Fruit fly (Drosophila melanogaster): ENCODE measurements around the gene CG10352.

The CG10352 gene

dm6 chrX:11846049-11846718, 30.8 kb downstream of the CG10352 start, which contains the start of gene CG15740 (continued):
- peak; percentile 63 for TF ChIP-seq Sox102F (GFP tag; optimal IDR thresholded peaks at IDR 0.05)
- peak; percentile 42 for TF ChIP-seq CG17359 (tag; optimal IDR thresholded peaks at IDR 0.05)
- peak; percentile 46 for TF ChIP-seq pum (GFP tag; optimal IDR thresholded peaks at IDR 0.05)
- peak; percentile 52 for TF ChIP-seq vvl (GFP tag; IDR thresholded peaks at IDR 0.05)
- peak; percentile 51; the same call in 1 of the 2 replicates for TF ChIP-seq CG32532 (GFP tag; IDR thresholded peaks at IDR 0.05)
- peak; percentile 77 for TF ChIP-seq dysf (GFP tag; IDR thresholded peaks at IDR 0.05)
- TF ChIP-seq Asciz (GFP tag; optimal IDR thresholded peaks at IDR 0.05): peak; percentile 41
- TF ChIP-seq tgo (GFP tag; IDR thresholded peaks at IDR 0.05): peak; percentile 45; the same call in 2 of the 3 replicates
- TF ChIP-seq CoRest (tag; optimal IDR thresholded peaks at IDR 0.05): peak; percentile 32
- peak; percentile 16 for TF ChIP-seq unpg (GFP tag; optimal IDR thresholded peaks at IDR 0.05)
- peak; percentile 58 for TF ChIP-seq Oli (tag; optimal IDR thresholded peaks at IDR 0.05)
- peak; percentile 53 for TF ChIP-seq slbo (GFP tag; IDR thresholded peaks at IDR 0.05)
- TF ChIP-seq CG5953 (GFP tag; IDR thresholded peaks at IDR 0.05): peak; percentile 33; the same call in 1 of the 2 replicates
- TF ChIP-seq CG16863 (GFP tag; optimal IDR thresholded peaks at IDR 0.05): peak; percentile 29
- no peak for TF ChIP-seq CG6654 (GFP tag; optimal IDR thresholded peaks at IDR 0.05)
- 0 out of 2 replicates have a peak, but pooled peaks have one; percentile 16 for TF ChIP-seq CG1024 (GFP tag; IDR thresholded peaks at IDR 0.05)
- TF ChIP-seq CG14050 (GFP tag; IDR thresholded peaks at IDR 0.05): peak; percentile 29; the same call in 2 of the 3 replicates
- peak; percentile 17 for TF ChIP-seq CG13296 (GFP tag; optimal IDR thresholded peaks at IDR 0.05)
- no peak for TF ChIP-seq Dip2 (GFP tag; IDR thresholded peaks at IDR 0.05)
- peak; percentile 14 for TF ChIP-seq caup (GFP tag; optimal IDR thresholded peaks at IDR 0.05; ENCODE audit: severe bottlenecking)
- peak; percentile 63 for TF ChIP-seq row (GFP tag; IDR thresholded peaks at IDR 0.05)
- peak; percentile 39; the same call in 1 of the 2 replicates for TF ChIP-seq ranshi (GFP tag; IDR thresholded peaks at IDR 0.05)
- TF ChIP-seq CG32772 (GFP tag; IDR thresholded peaks at IDR 0.05): 0 out of 2 replicates have a peak, but pooled peaks have one; percentile 20
- TF ChIP-seq sens (GFP tag): peak; percentile 76
- TF ChIP-seq gsb (GFP tag; IDR thresholded peaks at IDR 0.05): 0 out of 2 replicates have a peak, but pooled peaks have one; percentile 35
- peak; percentile 17 for TF ChIP-seq Hmr (GFP tag; optimal IDR thresholded peaks at IDR 0.05)
- 0 out of 2 replicates have a peak, but pooled peaks have one; percentile 10 for TF ChIP-seq Lim3 (GFP tag; IDR thresholded peaks at IDR 0.05)
- TF ChIP-seq nom (GFP tag; optimal IDR thresholded peaks at IDR 0.05): no peak
- TF ChIP-seq grau (tag; optimal IDR thresholded peaks at IDR 0.05): peak; percentile 1
- no peak for TF ChIP-seq CG12155 (GFP tag; optimal IDR thresholded peaks at IDR 0.05)
- TF ChIP-seq so (GFP tag; IDR thresholded peaks at IDR 0.05): peak; percentile 67; the same call in 1 of the 3 replicates
- peak; percentile 26 for TF ChIP-seq CG13624 (GFP tag; optimal IDR thresholded peaks at IDR 0.05)
- TF ChIP-seq E2f1 (GFP tag; IDR thresholded peaks at IDR 0.05): 0 out of 2 replicates have a peak, but pooled peaks have one; percentile 44
- TF ChIP-seq CkIIα-i1 (GFP tag; IDR thresholded peaks at IDR 0.05): no peak
- TF ChIP-seq wdn (GFP tag; IDR thresholded peaks at IDR 0.05): 0 out of 2 replicates have a peak, but pooled peaks have one; percentile 10
- peak; percentile 51; the same call in 1 of the 3 replicates for TF ChIP-seq CG34422 (GFP tag; IDR thresholded peaks at IDR 0.05)
- peak; percentile 33 for TF ChIP-seq Meics (GFP tag; optimal IDR thresholded peaks at IDR 0.05)
- peak; percentile 26 for TF ChIP-seq CG4820 (GFP tag; optimal IDR thresholded peaks at IDR 0.05)
- peak; percentile 41 for TF ChIP-seq bcd (GFP tag; optimal IDR thresholded peaks at IDR 0.05)
- peak; percentile 78 for TF ChIP-seq Ptx1 (GFP tag; IDR thresholded peaks at IDR 0.05)
- TF ChIP-seq ase (GFP tag; IDR thresholded peaks at IDR 0.05): 0 out of 3 replicates have a peak, but pooled peaks have one; percentile 42
- no peak for TF ChIP-seq ato (GFP tag; IDR thresholded peaks at IDR 0.05; ENCODE audit: partially characterized antibody)
- 0 out of 3 replicates have a peak, but pooled peaks have one; percentile 26 for TF ChIP-seq CG2889 (GFP tag; IDR thresholded peaks at IDR 0.05)
- TF ChIP-seq jing (GFP tag; optimal IDR thresholded peaks at IDR 0.05): peak; percentile 25
- TF ChIP-seq CG10366 (GFP tag; IDR thresholded peaks at IDR 0.05): peak; percentile 62
- no peak for TF ChIP-seq CG1792 (GFP tag; optimal IDR thresholded peaks at IDR 0.05)
- TF ChIP-seq Fer3 (tag; optimal IDR thresholded peaks at IDR 0.05): peak; percentile 24
- TF ChIP-seq fd102C (GFP tag; optimal IDR thresholded peaks at IDR 0.05): no peak
- TF ChIP-seq grn (GFP tag; optimal IDR thresholded peaks at IDR 0.05): no peak

Data from whole organism, embryonic.